Worm (Caenorhabditis elegans): Measurements from ENCODE around the gene srd-20.

DNA sequence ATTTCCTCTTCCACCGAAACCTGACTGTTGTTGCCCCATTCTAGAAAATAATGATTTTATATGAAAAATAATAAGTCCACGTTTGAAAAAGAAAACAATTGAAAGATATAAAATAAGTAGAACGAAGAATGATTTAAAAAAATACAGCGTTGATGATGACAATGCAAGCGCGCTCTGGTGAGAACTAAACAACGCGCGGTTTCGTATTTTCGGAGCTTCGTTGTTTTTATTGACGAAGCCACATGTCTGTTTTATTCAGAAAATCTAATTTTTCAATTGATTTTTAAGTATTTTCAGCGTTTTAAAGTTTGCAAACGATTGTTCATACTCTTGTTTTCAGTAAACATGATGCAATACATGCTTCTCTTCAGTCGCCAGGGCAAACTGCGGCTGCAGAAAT is 37.8 kb upstream of the srd-20 start, which contains the start of the genes rpt-2 and aps-1:
- TF ChIP-seq flt-1 (GFP tag; IDR thresholded peaks at IDR 0.05) (no peak), ama-1 (optimal IDR thresholded peaks at IDR 0.05) (no peak), hmbx-1 (tag; optimal IDR thresholded peaks at IDR 0.05) (no peak), sea-1 (GFP tag; conservative IDR thresholded peaks at IDR 0.05) (no peak)

Data from whole organism, early embryonic.